Worm (Caenorhabditis elegans) whole organism, L1 larva: ENCODE data around the gene tag-51.

ENCODE experiments used
- C04F5.9 ChIP-seq: sonication (generic microtip); optimal IDR thresholded peaks from 2 replicates; lab custom pipeline; 2016; ENCODE audit warnings: missing genetic modification characterization, missing compliant biosample characterization
- C34B4.2 ChIP-seq: sonication (generic microtip); optimal IDR thresholded peaks from 2 replicates; lab custom pipeline; 2017; ENCODE audit warnings: mild to moderate bottlenecking, missing genetic modification characterization, missing compliant biosample characterization
- F16B12.6 ChIP-seq: fragments of 150-350 bp; optimal IDR thresholded peaks from 2 replicates; lab custom pipeline; 2014; ENCODE audit warnings: missing biosample characterization, missing genetic modification characterization
- aly-2 ChIP-seq: fragments of 150-350 bp; optimal IDR thresholded peaks from 2 replicates; lab custom pipeline; 2014; ENCODE audit warnings: missing biosample characterization, missing genetic modification characterization
- ceh-63 ChIP-seq: fragments of 200-800 bp; sonication (Bioruptor generic); optimal IDR thresholded peaks from 2 replicates; lab custom pipeline; 2018; ENCODE audit warnings: mild to moderate bottlenecking, missing genetic modification characterization, missing compliant biosample characterization
- ceh-8 ChIP-seq: fragments of 200-800 bp; sonication (Bioruptor generic); optimal IDR thresholded peaks from 2 replicates; lab custom pipeline; 2018; ENCODE audit warnings: mild to moderate bottlenecking, missing genetic modification characterization, moderate library complexity, missing compliant biosample characterization
- ceh-88 ChIP-seq: fragments of 200-800 bp; sonication (Bioruptor generic); IDR thresholded peaks from 2 replicates; pipeline ENCODE4 v1.3.6; 2022; ENCODE audit warnings: missing genetic modification characterization, missing compliant biosample characterization
- dsc-1 ChIP-seq: sonication (generic microtip); optimal IDR thresholded peaks from 2 replicates; lab custom pipeline; 2016; ENCODE audit warnings: mild to moderate bottlenecking, missing genetic modification characterization, missing compliant biosample characterization
- efl-1 ChIP-seq, 4 experiments: fragments of 150-350 bp; optimal IDR thresholded peaks in 3 of 4; peaks in 1 of 4; 1 replicate in 1 of 4; 2 replicates in 3 of 4; lab custom pipeline; 2014; ENCODE audit warnings: missing biosample characterization in 2 of 4, missing genetic modification characterization in 2 of 4, missing genetic modification reagents in 2 of 4
- elt-2 ChIP-seq: sonication (generic microtip); optimal IDR thresholded peaks from 2 replicates; lab custom pipeline; 2016; ENCODE audit warnings: missing genetic modification characterization, mild to moderate bottlenecking, inconsistent platforms, missing compliant biosample characterization, missing genetic modification reagents
- elt-3 ChIP-seq, 6 experiments: fragments of 150-350 bp in 1 of 6; sonication (generic microtip); optimal IDR thresholded peaks; 2 replicates each; lab custom pipeline; 2017 to 2018; ENCODE audit warnings: missing biosample characterization in 6 of 6, missing genetic modification characterization in 6 of 6, inconsistent platforms in 1 of 6
- fkh-4 ChIP-seq: sonication (generic microtip); optimal IDR thresholded peaks from 2 replicates; lab custom pipeline; 2016; ENCODE audit warnings: missing compliant biosample characterization, missing genetic modification characterization, borderline replicate concordance
- fkh-8 ChIP-seq: sonication (generic microtip); optimal IDR thresholded peaks from 2 replicates; lab custom pipeline; 2016; ENCODE audit warnings: mild to moderate bottlenecking, missing genetic modification characterization, missing compliant biosample characterization
- fos-1 ChIP-seq: fragments of 150-350 bp; optimal IDR thresholded peaks from 2 replicates; lab custom pipeline; 2014; ENCODE audit warnings: missing biosample characterization, missing genetic modification characterization
- hlh-17 ChIP-seq: fragments of 200-800 bp; sonication (Bioruptor generic); optimal IDR thresholded peaks from 2 replicates; lab custom pipeline; 2018; ENCODE audit warnings: missing genetic modification characterization, mild to moderate bottlenecking, missing compliant biosample characterization, moderate library complexity, borderline replicate concordance
- hpl-2 ChIP-seq: fragments of 150-350 bp; optimal IDR thresholded peaks from 2 replicates; lab custom pipeline; 2014; ENCODE audit warnings: missing biosample characterization, missing genetic modification reagents, missing genetic modification characterization
- lin-13 ChIP-seq: fragments of 150-350 bp; optimal IDR thresholded peaks from 2 replicates; lab custom pipeline; 2014; ENCODE audit warnings: missing biosample characterization, missing genetic modification reagents, missing genetic modification characterization
- lin-14 ChIP-seq: fragments of 200-800 bp; sonication (Bioruptor generic); optimal IDR thresholded peaks from 2 replicates; lab custom pipeline; 2018; ENCODE audit warnings: mild to moderate bottlenecking, missing genetic modification characterization, moderate library complexity, missing compliant biosample characterization
- lin-15B ChIP-seq: fragments of 150-350 bp; sonication (generic microtip); optimal IDR thresholded peaks from 3 replicates; lab custom pipeline; 2014; ENCODE audit warnings: missing biosample characterization, missing genetic modification characterization
- lsy-2 ChIP-seq, 2 experiments: fragments of 150-350 bp; optimal IDR thresholded peaks; 2 replicates each; lab custom pipeline; 2014; ENCODE audit warnings: missing biosample characterization in 2 of 2, missing genetic modification characterization in 2 of 2
- mdl-1 ChIP-seq, 2 experiments: fragments of 150-350 bp; optimal IDR thresholded peaks; 2 replicates each; lab custom pipeline; 2014 to 2017; ENCODE audit warnings: missing biosample characterization in 2 of 2, missing genetic modification characterization in 2 of 2, inconsistent platforms in 1 of 2
- mep-1 ChIP-seq: fragments of 150-350 bp; optimal IDR thresholded peaks from 2 replicates; lab custom pipeline; 2014; ENCODE audit warnings: missing biosample characterization, missing genetic modification characterization
- nhr-11 ChIP-seq: fragments of 150-350 bp; optimal IDR thresholded peaks from 2 replicates; lab custom pipeline; 2014; ENCODE audit warnings: missing biosample characterization, missing genetic modification characterization
- nhr-19 ChIP-seq: fragments of 200-800 bp; sonication (Bioruptor generic); conservative IDR thresholded peaks from 2 replicates; pipeline ENCODE4 v1.3.6; 2022; ENCODE audit warnings: missing genetic modification characterization, missing compliant biosample characterization
- nhr-20 ChIP-seq: sonication (generic microtip); optimal IDR thresholded peaks from 2 replicates; lab custom pipeline; 2016; ENCODE audit warnings: mild to moderate bottlenecking, missing genetic modification characterization, missing compliant biosample characterization
- nhr-28 ChIP-seq: fragments of 150-350 bp; optimal IDR thresholded peaks from 2 replicates; lab custom pipeline; 2014; ENCODE audit warnings: missing biosample characterization, missing genetic modification characterization
- nhr-84 ChIP-seq: sonication (generic microtip); optimal IDR thresholded peaks from 2 replicates; lab custom pipeline; 2017; ENCODE audit warnings: missing biosample characterization, missing genetic modification characterization
- nhr-85 ChIP-seq: sonication (generic microtip); peaks from one replicate; lab custom pipeline; 2016; ENCODE audit warnings: missing genetic modification characterization, inconsistent platforms, missing compliant biosample characterization
- nhr-90 ChIP-seq: sonication (generic microtip); optimal IDR thresholded peaks from 2 replicates; lab custom pipeline; 2016; ENCODE audit warnings: mild to moderate bottlenecking, missing genetic modification characterization, missing compliant biosample characterization; ENCODE audit not compliant: poor library complexity
- rnt-1 ChIP-seq: sonication (generic microtip); optimal IDR thresholded peaks from 2 replicates; lab custom pipeline; 2016; ENCODE audit warnings: mild to moderate bottlenecking, missing genetic modification characterization, moderate library complexity, missing compliant biosample characterization
- sox-4 ChIP-seq: sonication (generic microtip); optimal IDR thresholded peaks from 2 replicates; lab custom pipeline; 2016; ENCODE audit warnings: missing genetic modification characterization, missing compliant biosample characterization
- sptf-1 ChIP-seq: fragments of 150-350 bp; optimal IDR thresholded peaks from 2 replicates; lab custom pipeline; 2014; ENCODE audit warnings: missing biosample characterization, missing genetic modification characterization
- tbx-2 ChIP-seq: sonication (generic microtip); optimal IDR thresholded peaks from 2 replicates; lab custom pipeline; 2016; ENCODE audit warnings: missing genetic modification characterization, missing compliant biosample characterization
- tlp-1 ChIP-seq: fragments of 150-350 bp; optimal IDR thresholded peaks from 2 replicates; lab custom pipeline; 2014; ENCODE audit warnings: missing biosample characterization, missing genetic modification characterization
- unc-130 ChIP-seq: fragments of 150-350 bp; optimal IDR thresholded peaks from 2 replicates; lab custom pipeline; 2017; ENCODE audit warnings: missing biosample characterization, missing genetic modification characterization, inconsistent platforms
- xbp-1 ChIP-seq: sonication (generic microtip); optimal IDR thresholded peaks from 2 replicates; lab custom pipeline; 2016; ENCODE audit warnings: missing genetic modification characterization, missing compliant biosample characterization
- zip-4 ChIP-seq: fragments of 200-800 bp; sonication (Bioruptor generic); optimal IDR thresholded peaks from 2 replicates; lab custom pipeline; 2018; ENCODE audit warnings: mild to moderate bottlenecking, missing genetic modification characterization, moderate library complexity, missing compliant biosample characterization
- ztf-11 ChIP-seq, 2 experiments: sonication (generic microtip); optimal IDR thresholded peaks; 2 replicates each; lab custom pipeline; 2016 to 2017; ENCODE audit warnings: missing genetic modification characterization in 2 of 2, missing biosample characterization in 1 of 2, missing compliant biosample characterization in 1 of 2

Gene tag-51

ce11 chrIII:868866-869265 lies 14.8 kb downstream of the tag-51 start:
- TF ChIP-seq ztf-11 (tag; optimal IDR thresholded peaks at IDR 0.05; lab: Kevin White, UChicago) (peak in 1 of 2 experiments; percentile 45), F16B12.6 (tag; lab: Kevin White, UChicago) (no peak)

ce11 chrIII:869869-870268 lies 15.8 kb downstream of the tag-51 start, which contains the start of gene T24C4.2:
TSS of gene T24C4.2 (minus strand) at chrIII:869969.
- no peak for TF ChIP-seq efl-1 (optimal IDR thresholded peaks at IDR 0.05; lab: Kevin White, UChicago)
- peak in 1 of 2 experiments; percentile 73 for TF ChIP-seq efl-1 (GFP tag; optimal IDR thresholded peaks at IDR 0.05 in 1 of 2; lab: Kevin White, UChicago)
- no peak for TF ChIP-seq lin-13 (GFP tag; lab: Kevin White, UChicago)

ce11 chrIII:870555-870954 lies 16.5 kb downstream of the tag-51 start:
- TF ChIP-seq efl-1 (optimal IDR thresholded peaks at IDR 0.05; lab: Kevin White, UChicago) (no peak), efl-1 (GFP tag; optimal IDR thresholded peaks at IDR 0.05 in 1 of 2; lab: Kevin White, UChicago) (no peak), nhr-11 (tag; lab: Kevin White, UChicago) (no peak), fkh-8 (tag; lab: Kevin White, UChicago) (no peak), sox-4 (tag; lab: Kevin White, UChicago) (no peak), lin-14 (GFP tag; lab: Kevin White, UChicago) (no peak), dsc-1 (no peak), lsy-2 (tag; optimal IDR thresholded peaks at IDR 0.05; lab: Kevin White, UChicago) (no peak), nhr-84 (tag; lab: Kevin White, UChicago) (no peak), hlh-17 (no peak), C04F5.9 (tag; lab: Kevin White, UChicago) (no peak), nhr-19 (GFP tag; lab: Robert Waterston, UW) (no peak)

ce11 chrIII:872373-872772 lies 18.4 kb downstream of the tag-51 start, which contains the start of the genes T24C4.3 and clc-20:
TSS of gene T24C4.3 (minus strand) at chrIII:872473.
TSS of gene clc-20 (plus strand) at chrIII:872583.
- TF ChIP-seq dsc-1 (peak; percentile 72), rnt-1 (tag; lab: Kevin White, UChicago) (no peak), nhr-85 (tag; lab: Kevin White, UChicago) (no peak), zip-4 (no peak), fkh-8 (tag; lab: Kevin White, UChicago) (peak; percentile 23), sox-4 (tag; lab: Kevin White, UChicago) (peak; percentile 28)

- no peak for TF ChIP-seq ceh-88 (GFP tag; lab: Robert Waterston, UW)
- no peak for TF ChIP-seq elt-3 (tag; optimal IDR thresholded peaks at IDR 0.05; lab: Kevin White, UChicago)
- TF ChIP-seq efl-1 (optimal IDR thresholded peaks at IDR 0.05; lab: Kevin White, UChicago), result no peak
- TF ChIP-seq efl-1 (GFP tag; optimal IDR thresholded peaks at IDR 0.05 in 1 of 2; lab: Kevin White, UChicago), result no peak
- no peak for TF ChIP-seq ceh-8 (GFP tag; lab: Kevin White, UChicago)
- TF ChIP-seq dsc-1, result no peak
- no peak for TF ChIP-seq mep-1 (tag; lab: Kevin White, UChicago)
- no peak for TF ChIP-seq nhr-20 (tag; lab: Kevin White, UChicago)
- no peak for TF ChIP-seq C04F5.9 (tag; lab: Kevin White, UChicago)
- TF ChIP-seq aly-2 (tag; lab: Kevin White, UChicago), result no peak
- no peak for TF ChIP-seq nhr-85 (tag; lab: Kevin White, UChicago)
These were observed 19.4 kb downstream of the tag-51 start, which contains the start of gene clc-19 for ce11 chrIII:873432-873831. TSS of gene clc-19 (minus strand) at chrIII:873566.

ce11 chrIII:879634-880033 lies 25.6 kb downstream of the tag-51 start, which contains the start of the genes T24C4.5 and ucr-2.3:
TSS of gene T24C4.5 (minus strand) at chrIII:879734.
TSS of gene ucr-2.3 (plus strand) at chrIII:879860.
- TF ChIP-seq efl-1 (optimal IDR thresholded peaks at IDR 0.05; lab: Kevin White, UChicago), result no peak
- no peak for TF ChIP-seq efl-1 (GFP tag; optimal IDR thresholded peaks at IDR 0.05 in 1 of 2; lab: Kevin White, UChicago)
- TF ChIP-seq elt-2, result no peak
- no peak for TF ChIP-seq nhr-90
- no peak for TF ChIP-seq tlp-1 (tag; lab: Kevin White, UChicago)
- TF ChIP-seq sptf-1, result no peak
- TF ChIP-seq fkh-4 (tag; lab: Kevin White, UChicago), result no peak
- no peak for TF ChIP-seq mdl-1 (tag; optimal IDR thresholded peaks at IDR 0.05; lab: Kevin White, UChicago)
- TF ChIP-seq unc-130, result no peak
- TF ChIP-seq ceh-63 (GFP tag; lab: Kevin White, UChicago), result no peak
- no peak for TF ChIP-seq dsc-1
- no peak for TF ChIP-seq fos-1
- no peak for TF ChIP-seq hpl-2 (GFP tag; lab: Kevin White, UChicago)
- no peak for TF ChIP-seq ztf-11 (tag; optimal IDR thresholded peaks at IDR 0.05; lab: Kevin White, UChicago)
- TF ChIP-seq tbx-2 (tag; lab: Kevin White, UChicago), result no peak
- no peak for TF ChIP-seq nhr-28 (tag; lab: Kevin White, UChicago)
- TF ChIP-seq lin-15B (tag; lab: Kevin White, UChicago), result no peak
- TF ChIP-seq C34B4.2, result no peak
- no peak for TF ChIP-seq xbp-1 (tag; lab: Kevin White, UChicago)
